Worm (Caenorhabditis elegans) whole organism, L4 larva: ENCODE data around the gene sart-3.

Experiments used
- Y48G9A.11 ChIP-seq: fragments of 200-800 bp; sonication (Bioruptor generic); IDR thresholded peaks from 2 replicates; pipeline ENCODE4 v1.3.6; 2022; ENCODE audit warnings: missing genetic modification reagents, missing genetic modification characterization, missing compliant biosample characterization
- ceh-82 ChIP-seq: sonication (generic microtip); optimal IDR thresholded peaks from 2 replicates; lab custom pipeline; 2017; ENCODE audit warnings: missing biosample characterization, missing genetic modification characterization
- daf-19 ChIP-seq: fragments of 200-800 bp; sonication (Bioruptor generic); conservative IDR thresholded peaks from 2 replicates; pipeline ENCODE4 v1.3.6; 2022; ENCODE audit warnings: missing genetic modification characterization, missing compliant biosample characterization
- fkh-10 ChIP-seq: fragments of 150-350 bp; optimal IDR thresholded peaks from 2 replicates; lab custom pipeline; 2014; ENCODE audit warnings: missing biosample characterization, missing genetic modification reagents, missing genetic modification characterization
- jun-1 ChIP-seq: fragments of 150-350 bp; optimal IDR thresholded peaks from 2 replicates; lab custom pipeline; 2014; ENCODE audit warnings: missing biosample characterization, missing genetic modification reagents, missing genetic modification characterization
- lin-15B ChIP-seq: fragments of 150-350 bp; sonication (generic microtip); optimal IDR thresholded peaks from 3 replicates; lab custom pipeline; 2014; ENCODE audit warnings: missing biosample characterization, missing genetic modification characterization
- lin-39 ChIP-seq: fragments of 150-350 bp; optimal IDR thresholded peaks from 2 replicates; lab custom pipeline; 2014; ENCODE audit warnings: missing biosample characterization, missing genetic modification reagents, missing genetic modification characterization
- lsy-2 ChIP-seq, 2 experiments: fragments of 150-350 bp in 1 of 2; sonication (generic microtip) in 1 of 2; optimal IDR thresholded peaks; 2 replicates each; lab custom pipeline; 2014 to 2017; ENCODE audit warnings: missing biosample characterization in 2 of 2, missing genetic modification characterization in 2 of 2
- madf-5 ChIP-seq, 2 experiments: fragments of 200-800 bp; sonication (Bioruptor generic); IDR thresholded peaks; 2 replicates each; pipeline ENCODE4 v1.3.6; 2022; ENCODE audit warnings: missing compliant biosample characterization in 2 of 2, missing genetic modification characterization in 2 of 2
- mxl-2 ChIP-seq: fragments of 200-800 bp; sonication (Bioruptor generic); conservative IDR thresholded peaks from 2 replicates; pipeline ENCODE4 v1.3.6; 2022; ENCODE audit warnings: missing genetic modification reagents, missing genetic modification characterization, missing compliant biosample characterization
- pha-4 ChIP-seq, 2 experiments: fragments of 150-350 bp in 1 of 2; fragments of 200-800 bp in 1 of 2; sonication (Bioruptor generic) in 1 of 2; IDR thresholded peaks in 1 of 2; optimal IDR thresholded peaks in 1 of 2; 2 replicates each; pipeline versions ENCODE4 v1.3.6 to Lab custom; 2014 to 2022; ENCODE audit warnings: missing genetic modification characterization in 2 of 2, missing genetic modification reagents in 2 of 2, missing biosample characterization in 1 of 2, missing compliant biosample characterization in 1 of 2
- snpc-4 ChIP-seq: fragments of 150-350 bp; optimal IDR thresholded peaks from 2 replicates; lab custom pipeline; 2014; ENCODE audit warnings: missing biosample characterization, missing genetic modification characterization
- unc-130 ChIP-seq: sonication (generic microtip); optimal IDR thresholded peaks from 2 replicates; lab custom pipeline; 2016; ENCODE audit warnings: missing genetic modification reagents, missing genetic modification characterization, missing compliant biosample characterization
- zfp-3 ChIP-seq: fragments of 200-800 bp; sonication (Bioruptor generic); conservative IDR thresholded peaks from 2 replicates; pipeline ENCODE4 v1.3.6; 2022; ENCODE audit warnings: missing genetic modification reagents, missing genetic modification characterization, missing compliant biosample characterization

DNA sequence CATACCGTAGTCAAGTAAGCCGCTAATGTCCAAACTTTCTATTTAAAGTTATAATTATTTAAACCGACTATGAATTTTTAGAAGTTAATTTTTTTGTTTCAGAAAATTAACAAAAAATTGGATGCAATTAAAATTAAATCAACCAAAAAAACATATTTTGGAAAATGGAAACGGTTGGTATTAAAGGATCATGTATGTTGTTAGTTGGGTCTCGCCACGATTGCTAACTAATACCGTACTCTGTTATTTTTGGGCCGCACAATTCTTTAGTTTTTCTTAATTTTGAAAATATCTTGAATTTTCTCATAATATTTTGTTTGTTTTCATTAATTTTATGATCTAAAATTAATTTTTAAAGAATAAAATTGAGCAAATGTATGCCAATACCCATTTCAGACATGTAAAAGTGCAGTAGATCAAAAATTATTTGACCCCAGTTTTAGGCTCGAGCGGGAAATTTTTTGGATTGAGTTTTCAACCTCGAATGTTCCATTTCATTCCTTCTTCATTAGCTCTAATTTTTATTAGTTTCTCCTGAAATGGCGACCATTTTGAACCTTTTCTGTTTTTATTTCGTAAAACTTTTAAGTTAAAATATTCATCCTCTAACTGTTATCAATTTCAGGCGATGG lies 39.7 kb upstream of the sart-3 start, which contains the start of gene cbd-1:
- TF ChIP-seq mxl-2: no peak
- no peak for TF ChIP-seq ceh-82 (tag; lab: Kevin White, UChicago)
- TF ChIP-seq jun-1 (tag; lab: Kevin White, UChicago): no peak
- TF ChIP-seq zfp-3: no peak
- no peak for TF ChIP-seq lin-39 (tag; lab: Kevin White, UChicago)
- TF ChIP-seq snpc-4: no peak
- TF ChIP-seq lsy-2 (tag; optimal IDR thresholded peaks at IDR 0.05; lab: Kevin White, UChicago): no peak
- TF ChIP-seq fkh-10: no peak
- no peak for TF ChIP-seq madf-5 (GFP tag; IDR thresholded peaks at IDR 0.05; lab: Robert Waterston, UW)
- no peak for TF ChIP-seq lin-15B (tag; lab: Kevin White, UChicago)
- TF ChIP-seq pha-4 (GFP tag; IDR thresholded peaks at IDR 0.05; lab: Robert Waterston, UW): no peak
- TF ChIP-seq pha-4 (tag; optimal IDR thresholded peaks at IDR 0.05; lab: Kevin White, UChicago): no peak
- no peak for TF ChIP-seq daf-19 (GFP tag; lab: Robert Waterston, UW)
- TF ChIP-seq Y48G9A.11 (GFP tag; lab: Robert Waterston, UW): no peak
- no peak for TF ChIP-seq unc-130 (GFP tag; lab: Kevin White, UChicago)
